Fruit fly (Drosophila melanogaster): Measurements from ENCODE around the gene CG8945.

Gene CG8945

dm6 chrX:17122425-17123094 is 35.1 kb upstream of the CG8945 start (continued):
- TF ChIP-seq vfl (GFP tag; optimal IDR thresholded peaks at IDR 0.05) (no peak), CG33557 (GFP tag; optimal IDR thresholded peaks at IDR 0.05) (peak; percentile 6), HmgD (GFP tag; optimal IDR thresholded peaks at IDR 0.05) (no peak), crol (GFP tag; IDR thresholded peaks at IDR 0.05) (peak; percentile 88), mirr (GFP tag; optimal IDR thresholded peaks at IDR 0.05) (peak; percentile 29), CG12104 (GFP tag; optimal IDR thresholded peaks at IDR 0.05) (no peak), tgo (GFP tag; IDR thresholded peaks at IDR 0.05) (no peak), ase (GFP tag; IDR thresholded peaks at IDR 0.05) (no peak), CG17385 (GFP tag; optimal IDR thresholded peaks at IDR 0.05) (peak; percentile 67), B-H2 (GFP tag; optimal IDR thresholded peaks at IDR 0.05) (no peak)

dm6 chrX:17121600-17121999 is 34.1 kb upstream of the CG8945 start:
- TF ChIP-seq CG34224 (GFP tag; IDR thresholded peaks at IDR 0.05; ENCODE audit: partially characterized antibody) (no peak), CG4360 (GFP tag; IDR thresholded peaks at IDR 0.05) (no peak), CG15269 (tag; optimal IDR thresholded peaks at IDR 0.05) (peak; percentile 51), CG9437 (GFP tag; optimal IDR thresholded peaks at IDR 0.05) (peak; percentile 25), pros (GFP tag; optimal IDR thresholded peaks at IDR 0.05) (no peak), ind (GFP tag; optimal IDR thresholded peaks at IDR 0.05) (no peak), CG8924 (tag; optimal IDR thresholded peaks at IDR 0.05) (peak; percentile 24), Xbp1 (GFP tag; optimal IDR thresholded peaks at IDR 0.05) (peak; percentile 10), Med (GFP tag) (peak; percentile 79), twi (tag; optimal IDR thresholded peaks at IDR 0.05) (peak; percentile 0), CG31224 (GFP tag; IDR thresholded peaks at IDR 0.05) (no peak), CG7271 (tag; optimal IDR thresholded peaks at IDR 0.05) (no peak), Nf-YA (GFP tag; IDR thresholded peaks at IDR 0.05) (no peak), CHES-1-like (GFP tag; optimal IDR thresholded peaks at IDR 0.05) (no peak), fd64A (GFP tag; optimal IDR thresholded peaks at IDR 0.05) (no peak), dm (GFP tag; optimal IDR thresholded peaks at IDR 0.05) (no peak), CG32532 (GFP tag; IDR thresholded peaks at IDR 0.05) (no peak), CG2202 (tag; optimal IDR thresholded peaks at IDR 0.05) (no peak), bsh (GFP tag; optimal IDR thresholded peaks at IDR 0.05) (peak in 1 of 2 experiments; percentile 57), Sox102F (GFP tag; optimal IDR thresholded peaks at IDR 0.05) (peak; percentile 70), Chrac-16 (GFP tag; optimal IDR thresholded peaks at IDR 0.05) (peak; percentile 2), dmrt99B (tag; optimal IDR thresholded peaks at IDR 0.05) (peak; percentile 45), CG15514 (GFP tag; optimal IDR thresholded peaks at IDR 0.05) (peak; percentile 5), unpg (GFP tag; optimal IDR thresholded peaks at IDR 0.05) (peak; percentile 46), CG18619 (GFP tag; optimal IDR thresholded peaks at IDR 0.05) (peak; percentile 17), Max (GFP tag; optimal IDR thresholded peaks at IDR 0.05) (no peak), CG2678 (tag; optimal IDR thresholded peaks at IDR 0.05) (peak; percentile 47), h (optimal IDR thresholded peaks at IDR 0.05) (no peak), Rfx (GFP tag; IDR thresholded peaks at IDR 0.05) (no peak), lola (GFP tag; optimal IDR thresholded peaks at IDR 0.05) (peak in 1 of 3 experiments; percentile 47), CG7987 (GFP tag; optimal IDR thresholded peaks at IDR 0.05) (peak; percentile 1), CG9727 (GFP tag; optimal IDR thresholded peaks at IDR 0.05) (peak; percentile 28), phol (tag; optimal IDR thresholded peaks at IDR 0.05) (peak; percentile 51), Opbp (GFP tag; IDR thresholded peaks at IDR 0.05; ENCODE audit: partially characterized antibody) (no peak), Ets97D (GFP tag; optimal IDR thresholded peaks at IDR 0.05) (no peak), Sry-δ (GFP tag; optimal IDR thresholded peaks at IDR 0.05) (no peak), fd96Cb (tag; optimal IDR thresholded peaks at IDR 0.05) (peak; percentile 35), sens (GFP tag) (peak; percentile 47), crp (GFP tag; optimal IDR thresholded peaks at IDR 0.05) (no peak)
